Worm (Caenorhabditis elegans) whole organism, late embryonic: Measurements from ENCODE around the gene pfn-3.

Experiments
- C08G9.2 ChIP-seq: sonication (generic microtip); optimal IDR thresholded peaks from 2 replicates; lab custom pipeline; 2016; ENCODE audit warnings: mild to moderate bottlenecking, missing genetic modification characterization, moderate library complexity, missing compliant biosample characterization
- K02D7.2 ChIP-seq: sonication (generic microtip); optimal IDR thresholded peaks from 2 replicates; lab custom pipeline; 2017; ENCODE audit warnings: mild to moderate bottlenecking, missing genetic modification characterization, missing compliant biosample characterization
- K09A11.1 ChIP-seq: sonication (generic microtip); optimal IDR thresholded peaks from 2 replicates; lab custom pipeline; 2017; ENCODE audit warnings: antibody characterized with exemption, mild to moderate bottlenecking, missing genetic modification characterization, missing compliant biosample characterization; ENCODE audit not compliant: insufficient read depth
- T23F11.4 ChIP-seq: fragments of 200-800 bp; sonication (Bioruptor generic); optimal IDR thresholded peaks from 2 replicates; lab custom pipeline; 2018; ENCODE audit warnings: mild to moderate bottlenecking, missing genetic modification characterization, missing compliant biosample characterization
- Y22D7AL.16 ChIP-seq: sonication (generic microtip); optimal IDR thresholded peaks from 2 replicates; lab custom pipeline; 2016; ENCODE audit warnings: missing genetic modification characterization, missing compliant biosample characterization
- ceh-18 ChIP-seq: sonication (generic microtip); optimal IDR thresholded peaks from 2 replicates; lab custom pipeline; 2016; ENCODE audit warnings: missing genetic modification characterization, missing compliant biosample characterization
- ceh-19 ChIP-seq: fragments of 200-800 bp; sonication (Bioruptor generic); optimal IDR thresholded peaks from 2 replicates; lab custom pipeline; 2018; ENCODE audit warnings: mild to moderate bottlenecking, missing genetic modification characterization, missing compliant biosample characterization
- ceh-22 ChIP-seq: sonication (generic microtip); optimal IDR thresholded peaks from 2 replicates; lab custom pipeline; 2017; ENCODE audit warnings: missing biosample characterization, missing genetic modification characterization
- ceh-24 ChIP-seq: sonication (generic microtip); optimal IDR thresholded peaks from 2 replicates; lab custom pipeline; 2016; ENCODE audit warnings: mild to moderate bottlenecking, missing genetic modification characterization, missing compliant biosample characterization
- ceh-30 ChIP-seq: fragments of 150-350 bp; optimal IDR thresholded peaks from 2 replicates; lab custom pipeline; 2014; ENCODE audit warnings: missing biosample characterization, missing genetic modification characterization
- ceh-34 ChIP-seq: sonication (generic microtip); optimal IDR thresholded peaks from 2 replicates; lab custom pipeline; 2016; ENCODE audit warnings: mild to moderate bottlenecking, missing genetic modification characterization, missing compliant biosample characterization
- ceh-45 ChIP-seq: fragments of 200-800 bp; sonication (Bioruptor generic); IDR thresholded peaks from 2 replicates; pipeline ENCODE4 v1.3.6; 2022; ENCODE audit warnings: missing genetic modification reagents, missing genetic modification characterization, missing compliant biosample characterization
- ceh-48 ChIP-seq: sonication (generic microtip); optimal IDR thresholded peaks from 2 replicates; lab custom pipeline; 2016; ENCODE audit warnings: missing genetic modification characterization, inconsistent platforms, missing compliant biosample characterization
- ceh-6 ChIP-seq: fragments of 200-800 bp; sonication (Bioruptor generic); optimal IDR thresholded peaks from 2 replicates; lab custom pipeline; 2018; ENCODE audit warnings: mild to moderate bottlenecking, missing genetic modification characterization, missing compliant biosample characterization
- ceh-9 ChIP-seq: sonication (generic microtip); optimal IDR thresholded peaks from 2 replicates; lab custom pipeline; 2016; ENCODE audit warnings: mild to moderate bottlenecking, missing genetic modification characterization, inconsistent platforms, missing compliant biosample characterization
- che-1 ChIP-seq: sonication (generic microtip); optimal IDR thresholded peaks from 2 replicates; lab custom pipeline; 2016; ENCODE audit warnings: mild to moderate bottlenecking, missing genetic modification characterization, missing compliant biosample characterization
- dmd-4 ChIP-seq: sonication (generic microtip); optimal IDR thresholded peaks from 2 replicates; lab custom pipeline; 2016; ENCODE audit warnings: borderline replicate concordance, missing genetic modification characterization, missing compliant biosample characterization
- dve-1 ChIP-seq: sonication (generic microtip); optimal IDR thresholded peaks from 2 replicates; lab custom pipeline; 2017; ENCODE audit warnings: antibody characterized with exemption, mild to moderate bottlenecking, missing genetic modification characterization, missing compliant biosample characterization
- elt-2 ChIP-seq: sonication (generic microtip); optimal IDR thresholded peaks from 2 replicates; lab custom pipeline; 2016; ENCODE audit warnings: missing genetic modification reagents, missing genetic modification characterization, missing compliant biosample characterization
- elt-4 ChIP-seq: sonication (generic microtip); optimal IDR thresholded peaks from 2 replicates; lab custom pipeline; 2016; ENCODE audit warnings: missing genetic modification characterization, missing compliant biosample characterization
- ets-4 ChIP-seq: sonication (generic microtip); optimal IDR thresholded peaks from 2 replicates; lab custom pipeline; 2016; ENCODE audit warnings: missing genetic modification characterization, missing compliant biosample characterization
- fkh-6 ChIP-seq: sonication (generic microtip); optimal IDR thresholded peaks from 2 replicates; lab custom pipeline; 2016; ENCODE audit warnings: missing genetic modification characterization, missing compliant biosample characterization
- hlh-13 ChIP-seq: fragments of 200-800 bp; sonication (Bioruptor generic); optimal IDR thresholded peaks from 2 replicates; lab custom pipeline; 2018; ENCODE audit warnings: mild to moderate bottlenecking, missing genetic modification characterization, missing compliant biosample characterization
- hlh-30 ChIP-seq: sonication (generic microtip); optimal IDR thresholded peaks from 2 replicates; lab custom pipeline; 2017; ENCODE audit warnings: antibody characterized with exemption, missing genetic modification characterization, missing compliant biosample characterization; ENCODE audit not compliant: insufficient read depth
- hlh-6 ChIP-seq: sonication (generic microtip); optimal IDR thresholded peaks from 2 replicates; lab custom pipeline; 2016; ENCODE audit warnings: missing genotype, missing genetic modification characterization, missing compliant biosample characterization
- hlh-8 ChIP-seq: sonication (generic microtip); optimal IDR thresholded peaks from 2 replicates; lab custom pipeline; 2016; ENCODE audit warnings: missing genotype, missing genetic modification characterization, missing compliant biosample characterization
- lim-6 ChIP-seq: sonication (generic microtip); optimal IDR thresholded peaks from 2 replicates; lab custom pipeline; 2016; ENCODE audit warnings: missing genetic modification characterization, missing compliant biosample characterization
- lin-11 ChIP-seq: fragments of 200-800 bp; sonication (Bioruptor generic); optimal IDR thresholded peaks from 2 replicates; lab custom pipeline; 2018; ENCODE audit warnings: mild to moderate bottlenecking, missing genetic modification characterization, missing compliant biosample characterization
- madf-2 ChIP-seq: sonication (generic microtip); optimal IDR thresholded peaks from 2 replicates; lab custom pipeline; 2017; ENCODE audit warnings: missing genetic modification characterization, missing compliant biosample characterization
- mec-3 ChIP-seq: sonication (generic microtip); optimal IDR thresholded peaks from 2 replicates; lab custom pipeline; 2016; ENCODE audit warnings: borderline replicate concordance, missing genetic modification characterization, missing compliant biosample characterization
- nfya-1 ChIP-seq: sonication (generic microtip); optimal IDR thresholded peaks from 2 replicates; lab custom pipeline; 2017; ENCODE audit warnings: missing genetic modification characterization, mild to moderate bottlenecking, missing compliant biosample characterization, antibody characterized with exemption, moderate library complexity
- nhr-11 ChIP-seq: fragments of 150-350 bp; optimal IDR thresholded peaks from 2 replicates; lab custom pipeline; 2014; ENCODE audit warnings: missing biosample characterization, missing genetic modification characterization
- nhr-232 ChIP-seq: sonication (generic microtip); optimal IDR thresholded peaks from 2 replicates; lab custom pipeline; 2016; ENCODE audit warnings: missing genetic modification characterization, missing compliant biosample characterization
- odd-2 ChIP-seq: sonication (generic microtip); optimal IDR thresholded peaks from 2 replicates; lab custom pipeline; 2017; ENCODE audit warnings: antibody characterized with exemption, mild to moderate bottlenecking, missing genetic modification characterization, missing compliant biosample characterization
- pag-3 ChIP-seq: sonication (generic microtip); optimal IDR thresholded peaks from 2 replicates; lab custom pipeline; 2016; ENCODE audit warnings: missing compliant biosample characterization, missing genetic modification characterization, borderline replicate concordance
- pax-1 ChIP-seq: fragments of 150-350 bp; optimal IDR thresholded peaks from 2 replicates; lab custom pipeline; 2014; ENCODE audit warnings: missing biosample characterization, missing genetic modification characterization
- pha-2 ChIP-seq: sonication (generic microtip); optimal IDR thresholded peaks from 2 replicates; lab custom pipeline; 2017; ENCODE audit warnings: mild to moderate bottlenecking, missing genetic modification characterization, missing compliant biosample characterization
- pqm-1 ChIP-seq: sonication (generic microtip); optimal IDR thresholded peaks from 2 replicates; lab custom pipeline; 2016; ENCODE audit warnings: missing genetic modification characterization, missing compliant biosample characterization
- ref-2 ChIP-seq: sonication (generic microtip); optimal IDR thresholded peaks from 2 replicates; lab custom pipeline; 2016; ENCODE audit warnings: missing genetic modification characterization, missing compliant biosample characterization
- rnt-1 ChIP-seq: sonication (generic microtip); optimal IDR thresholded peaks from 2 replicates; lab custom pipeline; 2016; ENCODE audit warnings: missing genetic modification characterization, missing compliant biosample characterization
- sdc-2 ChIP-seq: sonication (generic microtip); optimal IDR thresholded peaks from 2 replicates; lab custom pipeline; 2016; ENCODE audit warnings: missing genotype, missing genetic modification characterization, missing compliant biosample characterization
- sox-2 ChIP-seq: fragments of 200-800 bp; sonication (Bioruptor generic); IDR thresholded peaks from 2 replicates; pipeline ENCODE4 v1.3.6; 2022; ENCODE audit warnings: missing genetic modification reagents, missing genetic modification characterization, missing compliant biosample characterization
- syd-9 ChIP-seq: sonication (generic microtip); optimal IDR thresholded peaks from 2 replicates; lab custom pipeline; 2016; ENCODE audit warnings: mild to moderate bottlenecking, missing genetic modification characterization, moderate library complexity, missing compliant biosample characterization
- ttx-3 ChIP-seq: sonication (generic microtip); optimal IDR thresholded peaks from 2 replicates; lab custom pipeline; 2016; ENCODE audit warnings: missing genetic modification reagents, missing genetic modification characterization, missing compliant biosample characterization
- unc-3 ChIP-seq, 2 experiments: fragments of 200-800 bp in 1 of 2; sonication (Bioruptor generic) in 1 of 2; sonication (generic microtip) in 1 of 2; conservative IDR thresholded peaks in 1 of 2; optimal IDR thresholded peaks in 1 of 2; 2 replicates each; pipeline versions ENCODE4 v1.3.6 to Lab custom; 2016 to 2022; ENCODE audit warnings: missing compliant biosample characterization in 2 of 2, missing genetic modification characterization in 2 of 2, missing genetic modification reagents in 1 of 2
- unc-42 ChIP-seq: sonication (generic microtip); optimal IDR thresholded peaks from 2 replicates; lab custom pipeline; 2016; ENCODE audit warnings: missing genotype, missing genetic modification characterization, missing compliant biosample characterization
- unc-55 ChIP-seq: sonication (generic microtip); optimal IDR thresholded peaks from 2 replicates; lab custom pipeline; 2017; ENCODE audit warnings: missing biosample characterization, missing genetic modification reagents, missing genetic modification characterization
- unc-86 ChIP-seq: sonication (generic microtip); optimal IDR thresholded peaks from 2 replicates; lab custom pipeline; 2016; ENCODE audit warnings: missing genetic modification characterization, missing compliant biosample characterization
- zip-5 ChIP-seq: sonication (generic microtip); optimal IDR thresholded peaks from 2 replicates; lab custom pipeline; 2016; ENCODE audit warnings: missing genetic modification characterization, missing compliant biosample characterization
- ztf-16 ChIP-seq: sonication (generic microtip); optimal IDR thresholded peaks from 2 replicates; lab custom pipeline; 2017; ENCODE audit warnings: missing genetic modification characterization, missing compliant biosample characterization

The pfn-3 gene

DNA sequence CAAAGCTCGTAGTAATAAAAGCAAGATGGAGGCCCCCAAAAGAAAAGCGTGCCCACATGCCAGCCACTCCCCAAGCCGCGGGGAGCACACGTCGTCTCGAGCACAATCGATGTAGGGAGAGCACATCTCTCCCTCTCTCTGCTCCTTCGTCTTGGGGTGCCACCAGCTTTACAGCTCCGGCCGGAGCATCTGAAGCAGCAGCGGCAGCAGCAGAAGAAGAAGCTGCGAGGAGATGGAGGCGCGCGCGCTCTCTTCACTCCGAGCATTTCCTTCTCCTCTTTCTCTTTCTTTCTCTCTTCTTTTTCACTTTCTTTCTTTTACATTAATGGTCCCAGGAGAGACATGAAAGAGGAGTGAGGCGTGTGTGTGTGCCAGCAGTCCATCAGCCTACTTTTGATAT, 16.4 kb downstream of the pfn-3 start (continued):
- no peak for TF ChIP-seq pqm-1 (tag; lab: Kevin White, UChicago)
- TF ChIP-seq sox-2 (GFP tag; lab: Robert Waterston, UW): no peak
- TF ChIP-seq pag-3 (tag; lab: Kevin White, UChicago): no peak
- peak; percentile 58 for TF ChIP-seq unc-55 (GFP tag; lab: Kevin White, UChicago)
- TF ChIP-seq unc-42 (tag; lab: Kevin White, UChicago): peak; percentile 84
- peak; percentile 93 for TF ChIP-seq lim-6 (tag; lab: Kevin White, UChicago)
- no peak for TF ChIP-seq odd-2
- TF ChIP-seq ceh-48 (tag; lab: Kevin White, UChicago): peak; percentile 30
- TF ChIP-seq pax-1 (tag; lab: Kevin White, UChicago): no peak
- TF ChIP-seq ceh-30: no peak
- TF ChIP-seq ref-2 (tag; lab: Kevin White, UChicago): no peak
- no peak for TF ChIP-seq elt-2 (tag; lab: Kevin White, UChicago)
- peak; percentile 71 for TF ChIP-seq hlh-8 (tag; lab: Kevin White, UChicago)
- TF ChIP-seq syd-9 (tag; lab: Kevin White, UChicago): peak; percentile 55
- no peak for TF ChIP-seq pha-2 (tag; lab: Kevin White, UChicago)
- peak; percentile 80 for TF ChIP-seq ceh-18
- no peak for TF ChIP-seq unc-86 (tag; lab: Kevin White, UChicago)
- TF ChIP-seq ceh-22 (tag; lab: Kevin White, UChicago): no peak
- TF ChIP-seq fkh-6 (tag; lab: Kevin White, UChicago): peak; percentile 10
- TF ChIP-seq C08G9.2 (tag; lab: Kevin White, UChicago): peak; percentile 38
- TF ChIP-seq unc-3 (GFP tag; conservative IDR thresholded peaks at IDR 0.05; lab: Robert Waterston, UW): 0 out of 2 replicates have a peak, but pooled peaks have one; percentile 5
- peak; percentile 61 for TF ChIP-seq unc-3 (tag; optimal IDR thresholded peaks at IDR 0.05; lab: Kevin White, UChicago)
- no peak for TF ChIP-seq che-1 (tag; lab: Kevin White, UChicago)
- peak; percentile 74 for TF ChIP-seq rnt-1 (tag; lab: Kevin White, UChicago)
- TF ChIP-seq zip-5: no peak
- TF ChIP-seq nhr-232 (tag; lab: Kevin White, UChicago): no peak
- no peak for TF ChIP-seq nhr-11 (tag; lab: Kevin White, UChicago)
- peak; percentile 60 for TF ChIP-seq sdc-2
- TF ChIP-seq elt-4 (tag; lab: Kevin White, UChicago): no peak
- TF ChIP-seq ceh-34 (tag; lab: Kevin White, UChicago): peak; percentile 71
- TF ChIP-seq K02D7.2 (tag; lab: Kevin White, UChicago): no peak
- TF ChIP-seq dve-1: no peak
- TF ChIP-seq ceh-24 (tag; lab: Kevin White, UChicago): no peak
- TF ChIP-seq ceh-6 (GFP tag; lab: Kevin White, UChicago): no peak
- TF ChIP-seq T23F11.4 (GFP tag; lab: Kevin White, UChicago): no peak
- no peak for TF ChIP-seq ceh-45
- no peak for TF ChIP-seq lin-11 (tag; lab: Kevin White, UChicago)
- no peak for TF ChIP-seq hlh-30 (tag; lab: Kevin White, UChicago)
- TF ChIP-seq ets-4 (tag; lab: Kevin White, UChicago): no peak
- TF ChIP-seq K09A11.1 (tag; lab: Kevin White, UChicago): no peak
- no peak for TF ChIP-seq ttx-3 (tag; lab: Kevin White, UChicago)
- no peak for TF ChIP-seq madf-2
- peak; percentile 79 for TF ChIP-seq nfya-1 (tag; lab: Kevin White, UChicago)
- TF ChIP-seq mec-3 (tag; lab: Kevin White, UChicago): no peak
- peak; percentile 6 for TF ChIP-seq ceh-19 (GFP tag; lab: Kevin White, UChicago)
- TF ChIP-seq ztf-16 (tag; lab: Kevin White, UChicago): no peak
- no peak for TF ChIP-seq dmd-4
- TF ChIP-seq hlh-6 (tag; lab: Kevin White, UChicago): no peak
- no peak for TF ChIP-seq hlh-13 (GFP tag; lab: Kevin White, UChicago)
- no peak for TF ChIP-seq Y22D7AL.16 (tag; lab: Kevin White, UChicago)
- TF ChIP-seq ceh-9 (tag; lab: Kevin White, UChicago): no peak
- TF ChIP-seq, all 69 proteins: peak for 20
